Fruit fly (Drosophila melanogaster) whole organism, prepupa: Measurements from ENCODE around the gene CG4042.

ENCODE experiments used
- Blimp-1 ChIP-seq: fragments of 200-800 bp; sonication (Bioruptor generic); optimal IDR thresholded peaks from 3 replicates; lab custom pipeline; 2017; ENCODE audit warnings: missing biosample characterization, missing genetic modification characterization, mild to moderate bottlenecking, moderate library complexity, missing genetic modification reagents
- CG10631 ChIP-seq: fragments of 200-800 bp; sonication (Bioruptor generic); optimal IDR thresholded peaks from 2 replicates; lab custom pipeline; 2016; ENCODE audit warnings: missing biosample characterization, missing genetic modification characterization
- CG10669 ChIP-seq: fragments of 200-800 bp; sonication (Bioruptor generic); optimal IDR thresholded peaks from 3 replicates; lab custom pipeline; 2018; ENCODE audit warnings: missing biosample characterization, mild to moderate bottlenecking, missing genetic modification characterization, moderate library complexity
- CG11294 ChIP-seq: fragments of 200-800 bp; sonication (Bioruptor generic); IDR thresholded peaks from 2 replicates; pipeline ENCODE4 v1.3.6; 2022; ENCODE audit warnings: missing biosample characterization, missing genetic modification characterization
- CG11762 ChIP-seq: fragments of 200-800 bp; sonication (Bioruptor generic); optimal IDR thresholded peaks from 3 replicates; lab custom pipeline; 2016; ENCODE audit warnings: missing biosample characterization, missing genetic modification characterization; ENCODE audit not compliant: insufficient read depth
- CG15336 ChIP-seq: fragments of 200-800 bp; sonication (Bioruptor generic); IDR thresholded peaks from 2 replicates; pipeline ENCODE4 v1.3.6; 2022; ENCODE audit warnings: missing biosample characterization, missing genetic modification characterization
- CG1621 ChIP-seq: fragments of 200-800 bp; sonication (Bioruptor generic); optimal IDR thresholded peaks from 3 replicates; lab custom pipeline; 2018; ENCODE audit warnings: missing biosample characterization, mild to moderate bottlenecking, missing genetic modification characterization
- CG16779 ChIP-seq: fragments of 200-800 bp; sonication (Bioruptor generic); optimal IDR thresholded peaks from 3 replicates; lab custom pipeline; 2017; ENCODE audit warnings: missing biosample characterization, mild to moderate bottlenecking, missing genetic modification characterization
- CG3032 ChIP-seq: fragments of 200-800 bp; optimal IDR thresholded peaks from 2 replicates; lab custom pipeline; 2019; ENCODE audit warnings: missing biosample characterization, mild to moderate bottlenecking, missing genetic modification characterization, moderate library complexity
- CG34406 ChIP-seq: fragments of 200-800 bp; sonication (Bioruptor generic); optimal IDR thresholded peaks from 3 replicates; lab custom pipeline; 2016; ENCODE audit warnings: missing biosample characterization, missing genetic modification characterization
- CG4318 ChIP-seq: fragments of 200-800 bp; sonication (Bioruptor generic); optimal IDR thresholded peaks from 3 replicates; lab custom pipeline; 2017; ENCODE audit warnings: missing biosample characterization, mild to moderate bottlenecking, missing genetic modification characterization
- CG6163 ChIP-seq: fragments of 200-800 bp; sonication (Bioruptor generic); IDR thresholded peaks from 3 replicates; pipeline ENCODE4 v1.3.6; 2022; ENCODE audit warnings: missing biosample characterization, missing genetic modification characterization
- CG6276 ChIP-seq: fragments of 200-800 bp; sonication (Bioruptor generic); optimal IDR thresholded peaks from 2 replicates; lab custom pipeline; 2017; ENCODE audit warnings: missing biosample characterization, mild to moderate bottlenecking, missing genetic modification characterization
- CG6792 ChIP-seq: fragments of 200-800 bp; sonication (Bioruptor generic); optimal IDR thresholded peaks from 3 replicates; lab custom pipeline; 2016; ENCODE audit warnings: missing biosample characterization, missing genetic modification characterization
- CG6808 ChIP-seq: fragments of 200-800 bp; sonication (Bioruptor generic); optimal IDR thresholded peaks from 3 replicates; lab custom pipeline; 2017; ENCODE audit warnings: missing biosample characterization, missing genetic modification characterization, mild to moderate bottlenecking, moderate library complexity, missing genetic modification reagents
- CG6854 ChIP-seq: fragments of 200-800 bp; sonication (Bioruptor generic); optimal IDR thresholded peaks from 2 replicates; lab custom pipeline; 2017; ENCODE audit warnings: missing biosample characterization, mild to moderate bottlenecking, missing genetic modification characterization
- CG7368 ChIP-seq: fragments of 200-800 bp; sonication (Bioruptor generic); optimal IDR thresholded peaks from 3 replicates; lab custom pipeline; 2016; ENCODE audit warnings: missing biosample characterization, missing genetic modification characterization
- CG9139 ChIP-seq: fragments of 200-800 bp; sonication (Bioruptor generic); optimal IDR thresholded peaks from 3 replicates; lab custom pipeline; 2017; ENCODE audit warnings: missing biosample characterization, mild to moderate bottlenecking, missing genetic modification characterization
- Eip75B ChIP-seq: fragments of 200-800 bp; sonication (Bioruptor generic); optimal IDR thresholded peaks from 3 replicates; lab custom pipeline; 2016; ENCODE audit warnings: missing biosample characterization, missing genetic modification characterization
- Eip78C ChIP-seq: fragments of 200-800 bp; sonication (Bioruptor generic); peaks from one replicate; lab custom pipeline; 2016; ENCODE audit warnings: missing biosample characterization, missing genetic modification characterization
- Hr38 ChIP-seq: sonication (Bioruptor generic); optimal IDR thresholded peaks from 2 replicates; lab custom pipeline; 2016; ENCODE audit warnings: missing biosample characterization, missing genetic modification characterization
- Hr39 ChIP-seq: fragments of 200-800 bp; sonication (Bioruptor generic); optimal IDR thresholded peaks from 2 replicates; lab custom pipeline; 2016; ENCODE audit warnings: missing biosample characterization, missing genetic modification characterization
- Hr4 ChIP-seq: fragments of 200-800 bp; sonication (Bioruptor generic); optimal IDR thresholded peaks from 3 replicates; lab custom pipeline; 2016; ENCODE audit warnings: missing biosample characterization, missing genetic modification characterization
- Sox102F ChIP-seq: fragments of 200-800 bp; sonication (Bioruptor generic); optimal IDR thresholded peaks from 2 replicates; lab custom pipeline; 2016; ENCODE audit warnings: missing biosample characterization, mild to moderate bottlenecking, missing genetic modification characterization
- Sox14 ChIP-seq: fragments of 200-800 bp; sonication (Bioruptor generic); optimal IDR thresholded peaks from 3 replicates; lab custom pipeline; 2016; ENCODE audit warnings: missing biosample characterization, missing genetic modification characterization
- Sox15 ChIP-seq: fragments of 200-800 bp; sonication (Bioruptor generic); optimal IDR thresholded peaks from 3 replicates; lab custom pipeline; 2016; ENCODE audit warnings: missing biosample characterization, missing genetic modification characterization
- achi ChIP-seq: fragments of 200-800 bp; sonication (Bioruptor generic); optimal IDR thresholded peaks from 3 replicates; lab custom pipeline; 2016; ENCODE audit warnings: missing biosample characterization, missing genetic modification characterization
- acj6 ChIP-seq: fragments of 200-800 bp; sonication (Bioruptor generic); optimal IDR thresholded peaks from 3 replicates; lab custom pipeline; 2016; ENCODE audit warnings: missing biosample characterization, missing genetic modification characterization
- dac ChIP-seq: fragments of 200-800 bp; sonication (Bioruptor generic); optimal IDR thresholded peaks from 2 replicates; lab custom pipeline; 2017; ENCODE audit warnings: missing biosample characterization, mild to moderate bottlenecking, missing genetic modification characterization
- eg ChIP-seq: fragments of 200-800 bp; sonication (Bioruptor generic); IDR thresholded peaks from 3 replicates; pipeline ENCODE4 v1.3.6; 2022; ENCODE audit warnings: missing biosample characterization, missing genetic modification characterization
- fd59A ChIP-seq: fragments of 200-800 bp; sonication (Bioruptor generic); optimal IDR thresholded peaks from 2 replicates; lab custom pipeline; 2017; ENCODE audit warnings: missing biosample characterization, mild to moderate bottlenecking, missing genetic modification characterization, missing genetic modification reagents
- fkh ChIP-seq: fragments of 200-800 bp; sonication (Bioruptor generic); optimal IDR thresholded peaks from 3 replicates; lab custom pipeline; 2017; ENCODE audit warnings: missing biosample characterization, mild to moderate bottlenecking, missing genetic modification characterization, moderate library complexity
- net ChIP-seq: fragments of 200-800 bp; sonication (Bioruptor generic); optimal IDR thresholded peaks from 3 replicates; lab custom pipeline; 2016; ENCODE audit warnings: missing biosample characterization, missing genetic modification characterization
- pdm3 ChIP-seq: fragments of 200-800 bp; sonication (Bioruptor generic); optimal IDR thresholded peaks from 3 replicates; lab custom pipeline; 2016; ENCODE audit warnings: missing biosample characterization, missing genetic modification characterization
- salr ChIP-seq, 2 experiments: fragments of 200-800 bp; sonication (Bioruptor generic); optimal IDR thresholded peaks; 3 replicates each; lab custom pipeline; 2016 to 2018; ENCODE audit warnings: missing biosample characterization in 2 of 2, missing genetic modification characterization in 2 of 2, mild to moderate bottlenecking in 1 of 2
- spab ChIP-seq: fragments of 200-800 bp; sonication (Bioruptor generic); optimal IDR thresholded peaks from 2 replicates; lab custom pipeline; 2017; ENCODE audit warnings: missing biosample characterization, mild to moderate bottlenecking, missing genetic modification characterization, missing genetic modification reagents
- ss ChIP-seq, 2 experiments: fragments of 200-800 bp; sonication (Bioruptor generic); optimal IDR thresholded peaks; 2 replicates in 1 of 2; 3 replicates in 1 of 2; lab custom pipeline; 2017 to 2018; ENCODE audit warnings: mild to moderate bottlenecking in 2 of 2, missing biosample characterization in 2 of 2, missing genetic modification characterization in 2 of 2, moderate library complexity in 1 of 2

Gene CG4042

DNA sequence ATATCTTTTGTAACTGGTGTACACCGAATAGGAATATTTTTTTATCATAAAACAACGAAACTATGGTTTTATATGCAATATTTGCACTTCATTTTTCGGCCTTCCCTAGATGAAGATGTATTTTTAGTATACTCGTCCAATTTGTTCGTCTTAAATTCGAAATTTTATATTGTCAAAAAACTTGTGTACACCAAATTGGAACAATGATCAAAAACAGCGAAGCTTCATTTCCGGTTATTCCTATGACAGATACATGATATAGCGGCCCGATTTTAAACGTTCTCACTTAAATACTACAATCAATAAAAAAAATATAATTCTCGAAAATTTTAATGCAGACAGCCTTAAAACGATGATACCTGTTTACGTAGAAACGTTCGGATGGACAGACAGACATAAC, 4.1 kb downstream of the CG4042 start:
- TF ChIP-seq acj6 (GFP tag; lab: Kevin White, UChicago) (no peak), CG6792 (no peak), CG15336 (no peak), CG6163 (GFP tag; lab: Robert Waterston, UW) (no peak), CG3032 (tag; lab: Kevin White, UChicago) (no peak)
- TF ChIP-seq, all 60 proteins: peak for 0

DNA sequence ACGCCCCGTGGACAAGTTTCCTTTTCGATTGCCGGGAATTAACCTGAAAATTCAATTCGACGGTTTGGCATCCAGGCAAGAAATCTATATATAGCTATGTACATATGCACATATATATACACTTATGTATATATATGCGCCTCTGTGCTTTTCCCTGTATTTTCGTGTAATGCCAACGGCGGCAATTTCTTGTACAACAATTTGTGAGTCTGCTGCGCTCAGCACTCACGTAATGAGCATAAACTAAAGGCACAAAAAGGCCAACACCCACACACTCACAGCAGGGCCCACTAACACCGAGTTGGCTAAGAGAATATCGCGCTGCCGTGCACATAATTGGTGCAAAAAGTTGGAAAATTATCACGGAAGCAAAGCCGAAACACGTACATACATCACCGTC, 9.8 kb downstream of the CG4042 start:
- TF ChIP-seq eg (GFP tag; lab: Robert Waterston, UW) (no peak), Blimp-1 (GFP tag; lab: Kevin White, UChicago) (no peak), Eip75B (GFP tag; lab: Kevin White, UChicago) (no peak), acj6 (GFP tag; lab: Kevin White, UChicago) (no peak), CG6808 (no peak), CG10631 (no peak), CG3032 (tag; lab: Kevin White, UChicago) (no peak), Hr4 (GFP tag; lab: Kevin White, UChicago) (no peak), CG16779 (tag; lab: Kevin White, UChicago) (no peak), CG15336 (no peak), CG11294 (GFP tag; lab: Robert Waterston, UW) (no peak), achi (GFP tag; lab: Kevin White, UChicago) (no peak), Sox14 (no peak), CG7368 (GFP tag; lab: Kevin White, UChicago) (no peak), CG4318 (no peak), spab (GFP tag; lab: Kevin White, UChicago) (no peak), fd59A (no peak), fkh (no peak), CG6854 (GFP tag; lab: Kevin White, UChicago) (no peak), net (GFP tag; lab: Kevin White, UChicago) (no peak)

DNA sequence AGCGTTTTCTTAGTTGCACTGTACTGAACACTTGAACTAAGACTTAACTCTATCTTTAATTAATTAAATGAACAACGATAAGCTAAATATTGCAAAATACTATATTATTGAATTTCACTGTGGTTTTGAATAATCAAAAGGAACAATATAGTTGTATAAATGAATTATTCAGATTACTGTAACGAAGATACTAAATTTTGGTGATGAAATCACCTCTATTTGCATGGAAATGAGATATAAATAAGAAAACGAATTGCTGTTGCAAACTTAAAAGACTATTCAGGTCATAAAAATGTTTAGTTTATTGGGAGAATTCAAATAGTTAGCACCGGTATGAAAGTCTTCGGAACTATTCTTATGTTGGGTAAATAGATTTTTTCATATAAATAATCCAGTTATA, 12.7 kb downstream of the CG4042 start, which contains the start of gene CG43251:
TSS of gene CG43251 (plus strand) at position 301 of the 400 bp plus-strand sequence.
- no peak for TF ChIP-seq Hr38 (GFP tag; lab: Kevin White, UChicago)
- TF ChIP-seq spab (GFP tag; lab: Kevin White, UChicago) = no peak
- TF ChIP-seq CG1621 = no peak
- TF ChIP-seq Sox15 = no peak
- no peak for TF ChIP-seq CG10669 (GFP tag; lab: Kevin White, UChicago)
- no peak for TF ChIP-seq CG9139 (GFP tag; lab: Kevin White, UChicago)
- no peak for TF ChIP-seq Sox102F (GFP tag; lab: Kevin White, UChicago)
- TF ChIP-seq CG34406 (GFP tag; lab: Kevin White, UChicago) = no peak
- TF ChIP-seq CG11294 (GFP tag; lab: Robert Waterston, UW) = no peak
- TF ChIP-seq eg (GFP tag; lab: Robert Waterston, UW) = no peak
- no peak for TF ChIP-seq Hr4 (GFP tag; lab: Kevin White, UChicago)
- no peak for TF ChIP-seq fd59A
- TF ChIP-seq dac = no peak
- TF ChIP-seq Sox14 = no peak
- no peak for TF ChIP-seq pdm3 (GFP tag; lab: Kevin White, UChicago)
- TF ChIP-seq Hr39 (GFP tag; lab: Kevin White, UChicago) = no peak
- TF ChIP-seq salr (GFP tag; optimal IDR thresholded peaks at IDR 0.05; lab: Kevin White, UChicago) = no peak
- TF ChIP-seq CG11762 (GFP tag; lab: Kevin White, UChicago) = no peak
- TF ChIP-seq, all 60 proteins: peak for 0

DNA sequence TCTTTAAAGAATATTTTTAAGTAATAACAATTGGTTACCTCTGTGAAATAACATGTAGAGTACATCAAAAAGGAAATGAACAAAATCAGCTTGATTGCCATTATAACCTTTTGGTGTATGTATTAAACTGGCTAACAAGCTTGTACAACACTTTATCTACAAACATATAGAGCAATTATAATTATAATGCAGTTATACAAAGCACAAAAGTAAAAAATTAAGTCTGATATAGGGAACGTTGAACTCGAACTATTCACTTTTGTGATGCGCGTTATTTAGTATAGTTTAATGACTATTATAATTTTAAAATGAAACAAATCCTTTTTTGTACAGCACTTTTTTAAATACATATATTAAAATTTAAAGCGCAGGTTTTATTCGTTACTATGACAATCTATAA, 15.7 kb downstream of the CG4042 start, which contains the start of gene CG33912:
TSS of gene CG33912 (minus strand) at position 101 of the 400 bp plus-strand sequence.
- TF ChIP-seq Eip78C = no peak
- TF ChIP-seq salr (GFP tag; optimal IDR thresholded peaks at IDR 0.05; lab: Kevin White, UChicago) = no peak
- no peak for TF ChIP-seq CG16779 (tag; lab: Kevin White, UChicago)
- no peak for TF ChIP-seq ss (GFP tag; optimal IDR thresholded peaks at IDR 0.05; lab: Kevin White, UChicago)
- no peak for TF ChIP-seq CG6276 (GFP tag; lab: Kevin White, UChicago)
- no peak for TF ChIP-seq fd59A
- TF ChIP-seq CG10669 (GFP tag; lab: Kevin White, UChicago) = no peak
